Fruit fly (Drosophila melanogaster) whole organism, embryonic: ENCODE data around the gene Pgant7.

Source experiments
- CG10321 ChIP-seq: fragments of 200-800 bp; sonication (Bioruptor generic); IDR thresholded peaks from 2 replicates; pipeline ENCODE4 v1.3.6; 2022; ENCODE audit warnings: missing biosample characterization, missing genetic modification characterization
- CG11085 ChIP-seq: fragments of 200-800 bp; sonication (Bioruptor generic); IDR thresholded peaks from 2 replicates; pipeline ENCODE4 v1.3.6; 2022; ENCODE audit warnings: missing biosample characterization, missing genetic modification characterization
- CG11093 ChIP-seq: fragments of 200-800 bp; sonication (Bioruptor generic); IDR thresholded peaks from 3 replicates; pipeline ENCODE4 v1.3.6; 2022; ENCODE audit warnings: missing biosample characterization, missing genetic modification characterization
- CG12071 ChIP-seq: fragments of 200-800 bp; sonication (Bioruptor generic); optimal IDR thresholded peaks from 3 replicates; lab custom pipeline; 2018; ENCODE audit warnings: missing biosample characterization, mild to moderate bottlenecking, missing genetic modification characterization
- CG12236 ChIP-seq: fragments of 200-800 bp; sonication (Bioruptor generic); optimal IDR thresholded peaks from 2 replicates; lab custom pipeline; 2016; ENCODE audit warnings: missing biosample characterization, missing genetic modification characterization
- CG12299 ChIP-seq: fragments of 200-800 bp; sonication (Bioruptor generic); optimal IDR thresholded peaks from 2 replicates; lab custom pipeline; 2018; ENCODE audit warnings: missing biosample characterization, mild to moderate bottlenecking, missing genetic modification characterization
- CG13775 ChIP-seq: fragments of 200-800 bp; sonication (Bioruptor generic); optimal IDR thresholded peaks from 3 replicates; lab custom pipeline; 2017; ENCODE audit warnings: missing biosample characterization, mild to moderate bottlenecking, missing genetic modification characterization
- CG14710 ChIP-seq: fragments of 200-800 bp; sonication (Bioruptor generic); optimal IDR thresholded peaks from 3 replicates; lab custom pipeline; 2019; ENCODE audit warnings: missing biosample characterization, mild to moderate bottlenecking, missing genetic modification characterization, moderate library complexity
- CG15601 ChIP-seq: fragments of 200-800 bp; sonication (Bioruptor generic); optimal IDR thresholded peaks from 3 replicates; lab custom pipeline; 2019; ENCODE audit warnings: missing biosample characterization, mild to moderate bottlenecking, missing genetic modification characterization, moderate library complexity
- CG17612 ChIP-seq: fragments of 200-800 bp; sonication (Bioruptor generic); IDR thresholded peaks from 2 replicates; pipeline ENCODE4 v1.3.6; 2022; ENCODE audit warnings: missing biosample characterization, missing genetic modification characterization
- CG18476 ChIP-seq: fragments of 200-800 bp; sonication (Bioruptor generic); optimal IDR thresholded peaks from 2 replicates; lab custom pipeline; 2016; ENCODE audit warnings: missing biosample characterization, mild to moderate bottlenecking, missing genetic modification characterization
- CG3163 ChIP-seq: fragments of 200-800 bp; sonication (Bioruptor generic); optimal IDR thresholded peaks from 3 replicates; lab custom pipeline; 2016; ENCODE audit warnings: missing biosample characterization, missing genetic modification characterization
- CG34376 ChIP-seq: fragments of 200-800 bp; sonication (Bioruptor generic); optimal IDR thresholded peaks from 2 replicates; lab custom pipeline; 2018; ENCODE audit warnings: missing biosample characterization, mild to moderate bottlenecking, missing genetic modification characterization
- CG4617 ChIP-seq: fragments of 200-800 bp; sonication (Bioruptor generic); optimal IDR thresholded peaks from 3 replicates; lab custom pipeline; 2016; ENCODE audit warnings: missing biosample characterization, missing genetic modification characterization, borderline replicate concordance
- CG4730 ChIP-seq: fragments of 200-800 bp; sonication (Bioruptor generic); IDR thresholded peaks from 2 replicates; pipeline ENCODE4 v1.3.6; 2022; ENCODE audit warnings: missing biosample characterization, missing genetic modification characterization
- CG6683 ChIP-seq: fragments of 200-800 bp; sonication (Bioruptor generic); optimal IDR thresholded peaks from 2 replicates; lab custom pipeline; 2017; ENCODE audit warnings: missing biosample characterization, mild to moderate bottlenecking, missing genetic modification characterization, missing genetic modification reagents
- CG6765 ChIP-seq: fragments of 200-800 bp; sonication (Bioruptor generic); optimal IDR thresholded peaks from 3 replicates; lab custom pipeline; 2017; ENCODE audit warnings: missing biosample characterization, mild to moderate bottlenecking, missing genetic modification characterization
- CG6791 ChIP-seq: fragments of 200-800 bp; sonication (Bioruptor generic); IDR thresholded peaks from 3 replicates; pipeline ENCODE4 v1.3.6; 2022; ENCODE audit warnings: missing biosample characterization, missing genetic modification characterization; ENCODE audit not compliant: partially characterized antibody
- CG7372 ChIP-seq: fragments of 200-800 bp; sonication (Bioruptor generic); IDR thresholded peaks from 2 replicates; pipeline ENCODE4 v1.3.6; 2022; ENCODE audit warnings: missing biosample characterization, missing genetic modification characterization
- CG7963 ChIP-seq: fragments of 200-800 bp; sonication (Bioruptor generic); IDR thresholded peaks from 3 replicates; pipeline ENCODE4 v1.3.6; 2022; ENCODE audit warnings: missing biosample characterization, missing genetic modification characterization; ENCODE audit not compliant: partially characterized antibody
- CG9817 ChIP-seq: fragments of 200-800 bp; sonication (Bioruptor generic); optimal IDR thresholded peaks from 2 replicates; lab custom pipeline; 2018; ENCODE audit warnings: missing biosample characterization, mild to moderate bottlenecking, missing genetic modification characterization, moderate library complexity
- CrebB ChIP-seq: fragments of 200-800 bp; sonication (Bioruptor generic); optimal IDR thresholded peaks from 3 replicates; lab custom pipeline; 2018; ENCODE audit warnings: missing biosample characterization, mild to moderate bottlenecking, missing genetic modification characterization
- D19A ChIP-seq: fragments of 200-800 bp; optimal IDR thresholded peaks from 3 replicates; lab custom pipeline; 2019; ENCODE audit warnings: missing biosample characterization, mild to moderate bottlenecking, missing genetic modification characterization, moderate library complexity
- GATAe ChIP-seq: fragments of 200-800 bp; sonication (Bioruptor generic); conservative IDR thresholded peaks from 2 replicates; pipeline ENCODE4 v1.3.6; 2022; ENCODE audit warnings: missing biosample characterization, missing genetic modification characterization
- Gsc ChIP-seq: fragments of 200-800 bp; sonication (Bioruptor generic); IDR thresholded peaks from 2 replicates; pipeline ENCODE4 v1.3.6; 2022; ENCODE audit warnings: missing biosample characterization, missing genetic modification characterization
- Hr3 ChIP-seq: fragments of 200-800 bp; sonication (Bioruptor generic); optimal IDR thresholded peaks from 3 replicates; lab custom pipeline; 2016; ENCODE audit warnings: missing biosample characterization, missing genetic modification characterization
- Lpt ChIP-seq: fragments of >200 bp; optimal IDR thresholded peaks from 2 replicates; lab custom pipeline; 2018; ENCODE audit warnings: missing biosample characterization, missing genetic modification characterization
- MTF-1 ChIP-seq: fragments of 200-800 bp; sonication (Bioruptor generic); optimal IDR thresholded peaks from 2 replicates; lab custom pipeline; 2018; ENCODE audit warnings: missing biosample characterization, mild to moderate bottlenecking, missing genetic modification characterization, borderline replicate concordance
- Meics ChIP-seq: fragments of 200-800 bp; sonication (Bioruptor generic); optimal IDR thresholded peaks from 2 replicates; lab custom pipeline; 2017; ENCODE audit warnings: missing biosample characterization, mild to moderate bottlenecking, missing genetic modification characterization
- NC2β ChIP-seq: fragments of 200-800 bp; sonication (Bioruptor generic); optimal IDR thresholded peaks from 2 replicates; lab custom pipeline; 2016; ENCODE audit warnings: missing biosample characterization, missing genetic modification characterization
- Neu2 ChIP-seq: fragments of 200-800 bp; sonication (Bioruptor generic); optimal IDR thresholded peaks from 3 replicates; lab custom pipeline; 2016; ENCODE audit warnings: missing biosample characterization, missing genetic modification characterization, borderline replicate concordance
- Ravus ChIP-seq: fragments of 200-800 bp; sonication (Bioruptor generic); IDR thresholded peaks from 2 replicates; pipeline ENCODE4 v1.3.6; 2022; ENCODE audit warnings: missing biosample characterization, missing genetic modification characterization
- az2 ChIP-seq: fragments of 200-800 bp; sonication (Bioruptor generic); optimal IDR thresholded peaks from 3 replicates; lab custom pipeline; 2016; ENCODE audit warnings: missing biosample characterization, missing genetic modification characterization
- chm ChIP-seq: fragments of 200-800 bp; sonication (Bioruptor generic); IDR thresholded peaks from 2 replicates; pipeline ENCODE4 v1.3.6; 2022; ENCODE audit warnings: missing biosample characterization, missing genetic modification characterization
- ci ChIP-seq: fragments of 200-800 bp; sonication (Bioruptor generic); IDR thresholded peaks from 3 replicates; pipeline ENCODE4 v1.3.6; 2022; ENCODE audit warnings: missing biosample characterization, missing genetic modification characterization
- danr ChIP-seq: fragments of 200-800 bp; sonication (Bioruptor generic); IDR thresholded peaks from 2 replicates; pipeline ENCODE4 v1.3.6; 2022; ENCODE audit warnings: missing biosample characterization, missing genetic modification characterization
- dysf ChIP-seq: fragments of 200-800 bp; sonication (Bioruptor generic); IDR thresholded peaks from 3 replicates; pipeline ENCODE4 v1.3.6; 2022; ENCODE audit warnings: missing biosample characterization, missing genetic modification characterization
- emc ChIP-seq: fragments of 200-800 bp; sonication (Bioruptor generic); optimal IDR thresholded peaks from 2 replicates; lab custom pipeline; 2016; ENCODE audit warnings: missing biosample characterization, missing genetic modification characterization
- fd96Cb ChIP-seq: fragments of 200-800 bp; sonication (Bioruptor generic); optimal IDR thresholded peaks from 2 replicates; lab custom pipeline; 2018; ENCODE audit warnings: missing biosample characterization, mild to moderate bottlenecking, missing genetic modification characterization, moderate library complexity
- gsb ChIP-seq: fragments of 200-800 bp; sonication (Bioruptor generic); IDR thresholded peaks from 2 replicates; pipeline ENCODE4 v1.3.6; 2022; ENCODE audit warnings: missing biosample characterization, missing genetic modification characterization
- kni ChIP-seq: fragments of 200-800 bp; sonication (Bioruptor generic); optimal IDR thresholded peaks from 3 replicates; lab custom pipeline; 2017; ENCODE audit warnings: mild to moderate bottlenecking, missing biosample characterization, missing genetic modification reagents, missing genetic modification characterization
- pan ChIP-seq, 4 experiments: fragments of >200 bp in 3 of 4; fragments of 200-800 bp in 1 of 4; sonication (Bioruptor generic) in 1 of 4; optimal IDR thresholded peaks in 3 of 4; IDR thresholded peaks in 1 of 4; 2 replicates each; pipeline versions ENCODE4 v1.3.6 to Lab custom; 2017 to 2022; ENCODE audit warnings: missing biosample characterization in 2 of 4, missing genetic modification characterization in 2 of 4, mixed read lengths in 1 of 4
- slou ChIP-seq: fragments of 200-800 bp; sonication (Bioruptor generic); optimal IDR thresholded peaks from 3 replicates; lab custom pipeline; 2016; ENCODE audit warnings: missing biosample characterization, missing genetic modification characterization
- sug ChIP-seq: fragments of 200-800 bp; optimal IDR thresholded peaks from 2 replicates; lab custom pipeline; 2019; ENCODE audit warnings: missing biosample characterization, mild to moderate bottlenecking, missing genetic modification characterization, moderate library complexity
- tap ChIP-seq: fragments of 200-800 bp; optimal IDR thresholded peaks from 3 replicates; lab custom pipeline; 2019; ENCODE audit warnings: missing biosample characterization, mild to moderate bottlenecking, missing genetic modification characterization, moderate library complexity
- tin ChIP-seq: fragments of 200-800 bp; sonication (Bioruptor generic); optimal IDR thresholded peaks from 3 replicates; lab custom pipeline; 2016; ENCODE audit warnings: missing biosample characterization, missing genetic modification characterization
- tio ChIP-seq: fragments of 200-800 bp; sonication (Bioruptor generic); optimal IDR thresholded peaks from 2 replicates; lab custom pipeline; 2017; ENCODE audit warnings: missing biosample characterization, missing genetic modification characterization, inconsistent platforms

The Pgant7 gene

DNA sequence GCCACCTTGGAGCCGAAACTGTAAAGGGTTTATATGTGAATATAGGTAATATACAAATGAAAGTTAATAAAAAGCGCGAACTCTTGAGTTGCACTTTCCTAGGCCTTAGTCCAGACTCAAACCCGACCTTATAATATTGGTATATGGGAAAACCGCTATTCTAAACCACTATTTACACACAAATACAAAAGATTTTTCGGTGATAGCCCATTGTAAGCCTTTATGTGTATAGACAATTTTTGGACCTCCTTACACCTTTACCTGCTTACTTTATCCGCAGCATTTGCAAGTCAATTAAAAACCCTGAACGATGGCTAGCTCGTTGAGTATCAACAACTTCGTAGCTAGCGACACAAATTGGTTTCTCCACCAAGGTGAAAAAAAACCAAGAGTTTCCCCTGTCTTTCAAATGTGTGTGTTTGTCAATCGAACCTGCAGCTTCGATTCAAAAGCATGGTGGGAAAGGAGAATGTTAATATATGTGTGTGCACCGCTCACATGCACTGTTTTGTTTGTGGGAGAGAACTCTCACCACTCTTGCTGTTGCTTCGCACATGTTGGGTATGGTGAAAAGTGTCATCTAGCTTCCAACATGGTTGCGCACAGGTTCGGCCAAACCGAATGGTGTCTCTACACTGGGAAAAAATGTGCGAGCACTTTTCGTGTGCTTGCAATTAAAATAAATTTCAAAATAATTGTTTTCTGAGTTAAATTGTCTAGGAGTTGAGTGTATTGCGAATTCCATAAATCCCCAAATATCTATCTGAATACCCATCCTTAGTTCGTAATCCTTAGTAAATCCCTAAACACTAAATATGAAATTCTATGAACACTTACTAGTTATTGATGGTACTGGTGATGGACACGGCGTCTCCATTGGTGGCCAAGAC is 7.1 kb upstream of the Pgant7 start (continued):
- peak; percentile 85 for TF ChIP-seq dysf (GFP tag; lab: Robert Waterston, UW)
- no peak for TF ChIP-seq Lpt (GFP tag; lab: Kevin White, UChicago)
- peak; percentile 25 for TF ChIP-seq CG12236 (GFP tag; lab: Kevin White, UChicago)
- TF ChIP-seq CG4730 (GFP tag; lab: Robert Waterston, UW): peak; percentile 68
- peak; percentile 72 for TF ChIP-seq fd96Cb
- TF ChIP-seq tap (tag; lab: Kevin White, UChicago): peak; percentile 59
- peak; percentile 53 for TF ChIP-seq Hr3 (GFP tag; lab: Kevin White, UChicago)
- peak; percentile 43; the same call in 1 of the 2 replicates for TF ChIP-seq CG7372 (GFP tag; lab: Robert Waterston, UW)
- peak; percentile 15 for TF ChIP-seq CG9817 (tag; lab: Kevin White, UChicago)
- TF ChIP-seq NC2β: peak; percentile 4
- TF ChIP-seq kni (GFP tag; lab: Kevin White, UChicago): no peak
- peak; percentile 67 for TF ChIP-seq CG6765
- peak; percentile 59 for TF ChIP-seq slou (GFP tag; lab: Kevin White, UChicago)
- peak; percentile 45; the same call in 1 of the 2 replicates for TF ChIP-seq CG11085 (GFP tag; lab: Robert Waterston, UW)
- TF ChIP-seq gsb (GFP tag; lab: Robert Waterston, UW): no peak
- TF ChIP-seq CG3163 (GFP tag; lab: Kevin White, UChicago): peak; percentile 43
- no peak for TF ChIP-seq pan (optimal IDR thresholded peaks at IDR 0.05; lab: Kevin White, UChicago)
- peak in 1 of 2 experiments; percentile 90 for TF ChIP-seq pan (GFP tag; optimal IDR thresholded peaks at IDR 0.05 in 1 of 2, IDR thresholded peaks at IDR 0.05 in 1 of 2)
- TF ChIP-seq CG12299 (tag; lab: Kevin White, UChicago): no peak
- TF ChIP-seq CG13775 (GFP tag; lab: Kevin White, UChicago): peak; percentile 68
- TF ChIP-seq GATAe (GFP tag; lab: Robert Waterston, UW): no peak; the same call in 1 of the 2 replicates
- TF ChIP-seq CrebB (tag; lab: Kevin White, UChicago): peak; percentile 7
- peak; percentile 82 for TF ChIP-seq Meics (GFP tag; lab: Kevin White, UChicago)
- TF ChIP-seq CG4617 (GFP tag; lab: Kevin White, UChicago): peak; percentile 41
- peak; percentile 48; the same call in 1 of the 2 replicates for TF ChIP-seq Ravus (GFP tag; lab: Robert Waterston, UW)
- peak; percentile 63 for TF ChIP-seq D19A (tag; lab: Kevin White, UChicago)
- TF ChIP-seq Neu2: no peak
- peak; percentile 63 for TF ChIP-seq MTF-1 (GFP tag; lab: Kevin White, UChicago)
- TF ChIP-seq CG15601 (tag; lab: Kevin White, UChicago): peak; percentile 42
- no peak for TF ChIP-seq tio (GFP tag; lab: Kevin White, UChicago)
- TF ChIP-seq tin (GFP tag; lab: Kevin White, UChicago): peak; percentile 87
- TF ChIP-seq CG14710: peak; percentile 64
- peak; percentile 19 for TF ChIP-seq emc
- TF ChIP-seq CG11093 (GFP tag; lab: Robert Waterston, UW): peak; percentile 32; the same call in 1 of the 3 replicates
- TF ChIP-seq CG17612 (GFP tag; lab: Robert Waterston, UW): peak; percentile 54
- peak; percentile 89 for TF ChIP-seq chm (GFP tag; lab: Robert Waterston, UW)
- no peak for TF ChIP-seq CG7963 (GFP tag; lab: Robert Waterston, UW)
- TF ChIP-seq ci (GFP tag; lab: Robert Waterston, UW): peak; percentile 96
- TF ChIP-seq CG18476 (GFP tag; lab: Kevin White, UChicago): peak; percentile 74
- peak; percentile 80 for TF ChIP-seq CG12071 (GFP tag; lab: Kevin White, UChicago)
- peak; percentile 57 for TF ChIP-seq CG6683
- peak; percentile 10; the same call in 1 of the 2 replicates for TF ChIP-seq danr (GFP tag; lab: Robert Waterston, UW)
- peak; percentile 79 for TF ChIP-seq az2 (GFP tag; lab: Kevin White, UChicago)
- TF ChIP-seq CG6791: no peak
- TF ChIP-seq CG34376 (GFP tag; lab: Kevin White, UChicago): no peak
- peak; percentile 37; the same call in 1 of the 2 replicates for TF ChIP-seq CG10321
- TF ChIP-seq Gsc: no peak
- TF ChIP-seq sug (tag; lab: Kevin White, UChicago): no peak
